Fruit fly (Drosophila melanogaster) whole organism, embryonic: Measurements from ENCODE around the gene asl.

ENCODE experiments used
- CG16815 ChIP-seq: fragments of 200-800 bp; sonication (Bioruptor generic); optimal IDR thresholded peaks from 3 replicates; lab custom pipeline; 2017; ENCODE audit warnings: missing biosample characterization, mild to moderate bottlenecking, missing genetic modification characterization
- CG34224 ChIP-seq: fragments of 200-800 bp; sonication (Bioruptor generic); IDR thresholded peaks from 3 replicates; pipeline ENCODE4 v1.3.6; 2022; ENCODE audit warnings: missing biosample characterization, missing genetic modification characterization; ENCODE audit not compliant: partially characterized antibody

DNA sequence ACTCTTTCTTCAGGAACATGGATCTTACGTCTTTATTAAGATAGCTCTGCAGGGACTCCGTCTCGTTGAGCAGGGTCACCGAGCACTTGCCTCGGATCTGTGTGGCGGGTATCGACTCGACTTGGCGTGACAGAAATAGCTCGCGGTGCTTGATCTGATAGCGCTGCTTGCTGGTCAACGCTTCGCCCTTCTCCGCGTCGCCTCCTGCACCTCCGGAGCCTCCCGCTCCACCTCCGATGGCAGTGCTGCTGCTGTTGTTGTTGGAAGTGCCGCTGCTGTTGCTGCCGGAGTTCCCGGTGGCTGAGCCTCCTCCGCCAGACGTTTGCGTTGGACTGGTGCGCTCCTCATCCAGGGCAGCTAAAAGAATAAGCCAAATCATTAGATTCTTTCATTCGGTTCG is 37.1 kb upstream of the asl start:
- TF ChIP-seq CG34224 (GFP tag; lab: Robert Waterston, UW) (no peak), CG16815 (GFP tag; lab: Kevin White, UChicago) (no peak)
